Worm (Caenorhabditis elegans): ENCODE measurements around the gene F35E12.6.

- TF ChIP-seq him-1 (tag; optimal IDR thresholded peaks at IDR 0.05) (no peak), dao-5 (tag; optimal IDR thresholded peaks at IDR 0.05) (no peak), W03F9.2 (tag; optimal IDR thresholded peaks at IDR 0.05) (no peak)
Measured at ce11 chrV:13751811-13752210, 15.8 kb upstream of the F35E12.6 start, which contains the start of gene cld-9.
